Fruit fly (Drosophila melanogaster): Measurements from ENCODE around the gene Obp28a.
A peak's percentile ranks its signal among the peaks of the same experiment; 100 is the strongest.

dm6 chr2L:7520575-7520974 is 23.4 kb upstream of the Obp28a start:
- TF ChIP-seq EcR (GFP tag; optimal IDR thresholded peaks at IDR 0.05) (no peak), CG8159 (tag; optimal IDR thresholded peaks at IDR 0.05) (no peak), Pif1B (GFP tag; optimal IDR thresholded peaks at IDR 0.05) (no peak), CG32121 (GFP tag; IDR thresholded peaks at IDR 0.05) (peak; percentile 49), CG9948 (tag; optimal IDR thresholded peaks at IDR 0.05) (no peak), CG4496 (GFP tag; IDR thresholded peaks at IDR 0.05) (peak; percentile 59; the same call in 2 of the 3 replicates), CG12605 (GFP tag; IDR thresholded peaks at IDR 0.05) (no peak), CG34367 (tag; optimal IDR thresholded peaks at IDR 0.05) (no peak)

Data from whole organism, pupa.